Fruit fly (Drosophila melanogaster) whole organism, embryonic: ENCODE data around the gene Eip75B.

ENCODE experiments used
- Aef1 ChIP-seq: fragments of 200-800 bp; sonication (Bioruptor generic); IDR thresholded peaks from 3 replicates; pipeline ENCODE4 v1.3.6; 2022; ENCODE audit warnings: missing biosample characterization, missing genetic modification characterization
- Atf6 ChIP-seq: fragments of 200-800 bp; sonication (Bioruptor generic); IDR thresholded peaks from 2 replicates; pipeline ENCODE4 v1.3.6; 2022; ENCODE audit warnings: missing biosample characterization, missing genetic modification characterization
- CG1024 ChIP-seq: fragments of 200-800 bp; sonication (Bioruptor generic); IDR thresholded peaks from 2 replicates; pipeline ENCODE4 v1.3.6; 2022; ENCODE audit warnings: missing biosample characterization, missing genetic modification characterization
- CG11560 ChIP-seq: fragments of 200-800 bp; sonication (Bioruptor generic); IDR thresholded peaks from 3 replicates; pipeline ENCODE4 v1.3.6; 2022; ENCODE audit warnings: missing biosample characterization, missing genetic modification characterization
- CG12659 ChIP-seq: fragments of 200-800 bp; sonication (Bioruptor generic); optimal IDR thresholded peaks from 3 replicates; lab custom pipeline; 2017; ENCODE audit warnings: mild to moderate bottlenecking, missing biosample characterization, missing genetic modification reagents, missing genetic modification characterization
- CG13123 ChIP-seq: fragments of 200-800 bp; sonication (Bioruptor generic); optimal IDR thresholded peaks from 2 replicates; lab custom pipeline; 2016; ENCODE audit warnings: missing biosample characterization, missing genetic modification characterization
- CG14441 ChIP-seq: fragments of 200-800 bp; sonication (Bioruptor generic); IDR thresholded peaks from 2 replicates; pipeline ENCODE4 v1.3.6; 2022; ENCODE audit warnings: missing biosample characterization, missing genetic modification characterization
- CG15269 ChIP-seq: fragments of 200-800 bp; sonication (Bioruptor generic); optimal IDR thresholded peaks from 2 replicates; lab custom pipeline; 2018; ENCODE audit warnings: missing biosample characterization, mild to moderate bottlenecking, missing genetic modification characterization, moderate library complexity
- CG16863 ChIP-seq: fragments of 200-800 bp; sonication (Bioruptor generic); optimal IDR thresholded peaks from 3 replicates; lab custom pipeline; 2016; ENCODE audit warnings: missing biosample characterization, missing genetic modification characterization
- CG18262 ChIP-seq: fragments of 200-800 bp; optimal IDR thresholded peaks from 3 replicates; lab custom pipeline; 2019; ENCODE audit warnings: missing biosample characterization, mild to moderate bottlenecking, missing genetic modification characterization, moderate library complexity
- CG2202 ChIP-seq: fragments of 200-800 bp; sonication (Bioruptor generic); optimal IDR thresholded peaks from 2 replicates; lab custom pipeline; 2018; ENCODE audit warnings: missing biosample characterization, mild to moderate bottlenecking, missing genetic modification characterization
- CG2712 ChIP-seq: fragments of 200-800 bp; optimal IDR thresholded peaks from 3 replicates; lab custom pipeline; 2019; ENCODE audit warnings: missing biosample characterization, mild to moderate bottlenecking, missing genetic modification characterization, moderate library complexity
- CG3163 ChIP-seq: fragments of 200-800 bp; sonication (Bioruptor generic); optimal IDR thresholded peaks from 3 replicates; lab custom pipeline; 2016; ENCODE audit warnings: missing biosample characterization, missing genetic modification characterization
- CG3281 ChIP-seq: fragments of 200-800 bp; sonication (Bioruptor generic); optimal IDR thresholded peaks from 3 replicates; lab custom pipeline; 2017; ENCODE audit warnings: missing biosample characterization, mild to moderate bottlenecking, missing genetic modification characterization
- CG4404 ChIP-seq: fragments of 200-800 bp; sonication (Bioruptor generic); IDR thresholded peaks from 2 replicates; pipeline ENCODE4 v1.3.6; 2022; ENCODE audit warnings: missing biosample characterization, missing genetic modification characterization
- CG5953 ChIP-seq: fragments of 200-800 bp; sonication (Bioruptor generic); IDR thresholded peaks from 2 replicates; pipeline ENCODE4 v1.3.6; 2022; ENCODE audit warnings: missing biosample characterization, missing genetic modification characterization
- CG6175 ChIP-seq: fragments of 200-800 bp; sonication (Bioruptor generic); IDR thresholded peaks from 3 replicates; pipeline ENCODE4 v1.3.6; 2022; ENCODE audit warnings: missing biosample characterization, missing genetic modification characterization
- CG6765 ChIP-seq: fragments of 200-800 bp; sonication (Bioruptor generic); optimal IDR thresholded peaks from 3 replicates; lab custom pipeline; 2017; ENCODE audit warnings: missing biosample characterization, mild to moderate bottlenecking, missing genetic modification characterization
- CG8388 ChIP-seq: fragments of 200-800 bp; sonication (Bioruptor generic); optimal IDR thresholded peaks from 2 replicates; lab custom pipeline; 2019; ENCODE audit warnings: missing biosample characterization, mild to moderate bottlenecking, missing genetic modification characterization, moderate library complexity
- CG8765 ChIP-seq: fragments of 200-800 bp; sonication (Bioruptor generic); IDR thresholded peaks from 2 replicates; pipeline ENCODE4 v1.3.6; 2022; ENCODE audit warnings: missing biosample characterization, missing genetic modification characterization
- CTCF ChIP-seq: fragments of 200-800 bp; sonication (Bioruptor generic); optimal IDR thresholded peaks from 2 replicates; lab custom pipeline; 2017; ENCODE audit warnings: missing biosample characterization, mild to moderate bottlenecking, missing genetic modification characterization, moderate library complexity
- Camta ChIP-seq: fragments of 200-800 bp; sonication (Bioruptor generic); optimal IDR thresholded peaks from 2 replicates; lab custom pipeline; 2016; ENCODE audit warnings: missing biosample characterization, missing genetic modification characterization
- Dip2 ChIP-seq: fragments of 200-800 bp; sonication (Bioruptor generic); IDR thresholded peaks from 2 replicates; pipeline ENCODE4 v1.3.6; 2022; ENCODE audit warnings: missing biosample characterization, missing genetic modification characterization
- Dp ChIP-seq: fragments of 200-800 bp; sonication (Bioruptor generic); optimal IDR thresholded peaks from 2 replicates; lab custom pipeline; 2018; ENCODE audit warnings: missing biosample characterization, mild to moderate bottlenecking, missing genetic modification characterization, moderate library complexity
- Gsc ChIP-seq: fragments of 200-800 bp; sonication (Bioruptor generic); IDR thresholded peaks from 2 replicates; pipeline ENCODE4 v1.3.6; 2022; ENCODE audit warnings: missing biosample characterization, missing genetic modification characterization
- HmgZ ChIP-seq: fragments of 200-800 bp; sonication (Bioruptor generic); optimal IDR thresholded peaks from 2 replicates; lab custom pipeline; 2018; ENCODE audit warnings: missing biosample characterization, mild to moderate bottlenecking, missing genetic modification characterization
- Hmr ChIP-seq: fragments of 200-800 bp; sonication (Bioruptor generic); optimal IDR thresholded peaks from 3 replicates; lab custom pipeline; 2017; ENCODE audit warnings: mild to moderate bottlenecking, missing biosample characterization, missing genetic modification reagents, missing genetic modification characterization
- Hr3 ChIP-seq: fragments of 200-800 bp; sonication (Bioruptor generic); optimal IDR thresholded peaks from 3 replicates; lab custom pipeline; 2016; ENCODE audit warnings: missing biosample characterization, missing genetic modification characterization
- Hr51 ChIP-seq, 2 experiments: fragments of 200-800 bp; sonication (Bioruptor generic); optimal IDR thresholded peaks; 2 replicates in 1 of 2; 3 replicates in 1 of 2; lab custom pipeline; 2016 to 2018; ENCODE audit warnings: missing biosample characterization in 2 of 2, missing genetic modification characterization in 2 of 2, mild to moderate bottlenecking in 1 of 2, moderate library complexity in 1 of 2
- Lhr ChIP-seq: fragments of 200-800 bp; sonication (Bioruptor generic); optimal IDR thresholded peaks from 3 replicates; lab custom pipeline; 2017; ENCODE audit warnings: mild to moderate bottlenecking, missing biosample characterization, missing genetic modification reagents, missing genetic modification characterization
- Oli ChIP-seq: fragments of 200-800 bp; sonication (Bioruptor generic); optimal IDR thresholded peaks from 2 replicates; lab custom pipeline; 2018; ENCODE audit warnings: missing biosample characterization, mild to moderate bottlenecking, missing genetic modification characterization, moderate library complexity
- Poxn ChIP-seq: fragments of 200-800 bp; sonication (Bioruptor generic); IDR thresholded peaks from 2 replicates; pipeline ENCODE4 v1.3.6; 2022; ENCODE audit warnings: missing biosample characterization, missing genetic modification characterization
- Sox100B ChIP-seq: fragments of 200-800 bp; sonication (Bioruptor generic); optimal IDR thresholded peaks from 3 replicates; lab custom pipeline; 2018; ENCODE audit warnings: missing biosample characterization, mild to moderate bottlenecking, missing genetic modification characterization
- Sry-δ ChIP-seq: fragments of 200-800 bp; sonication (Bioruptor generic); optimal IDR thresholded peaks from 2 replicates; lab custom pipeline; 2016; ENCODE audit warnings: missing biosample characterization, missing genetic modification characterization
- Trl ChIP-seq, 3 experiments: fragments of >200 bp in 2 of 3; fragments of 200-800 bp in 1 of 3; sonication (Bioruptor generic) in 1 of 3; optimal IDR thresholded peaks; 2 replicates in 1 of 3; 3 replicates in 2 of 3; lab custom pipeline; 2016 to 2017; ENCODE audit warnings: missing biosample characterization in 1 of 3, missing genetic modification characterization in 1 of 3
- ab ChIP-seq: fragments of 200-800 bp; sonication (Bioruptor generic); optimal IDR thresholded peaks from 2 replicates; lab custom pipeline; 2016; ENCODE audit warnings: missing biosample characterization, missing genetic modification characterization
- abd-A ChIP-seq: fragments of 200-800 bp; sonication (Bioruptor generic); optimal IDR thresholded peaks from 3 replicates; lab custom pipeline; 2019; ENCODE audit warnings: missing biosample characterization, mild to moderate bottlenecking, missing genetic modification characterization, moderate library complexity
- br ChIP-seq: fragments of >200 bp; optimal IDR thresholded peaks from 2 replicates; lab custom pipeline; 2017
- chn ChIP-seq: fragments of 200-800 bp; sonication (Bioruptor generic); optimal IDR thresholded peaks from 2 replicates; lab custom pipeline; 2016; ENCODE audit warnings: missing biosample characterization, missing genetic modification characterization
- dmrt11E ChIP-seq: fragments of 200-800 bp; sonication (Bioruptor generic); optimal IDR thresholded peaks from 3 replicates; lab custom pipeline; 2018; ENCODE audit warnings: missing biosample characterization, mild to moderate bottlenecking, missing genetic modification characterization, moderate library complexity
- fd102C ChIP-seq: fragments of 200-800 bp; sonication (Bioruptor generic); optimal IDR thresholded peaks from 2 replicates; lab custom pipeline; 2018; ENCODE audit warnings: missing biosample characterization, mild to moderate bottlenecking, missing genetic modification characterization, moderate library complexity
- ftz-f1 ChIP-seq: fragments of 200-800 bp; sonication (Bioruptor generic); optimal IDR thresholded peaks from 2 replicates; lab custom pipeline; 2016; ENCODE audit warnings: missing biosample characterization, missing genetic modification characterization
- gce ChIP-seq: fragments of 200-800 bp; sonication (Bioruptor generic); IDR thresholded peaks from 3 replicates; pipeline ENCODE4 v1.3.6; 2022; ENCODE audit warnings: missing biosample characterization, missing genetic modification characterization
- gcm ChIP-seq: fragments of 200-800 bp; sonication (Bioruptor generic); optimal IDR thresholded peaks from 2 replicates; lab custom pipeline; 2019; ENCODE audit warnings: missing biosample characterization, mild to moderate bottlenecking, missing genetic modification characterization, moderate library complexity
- grn ChIP-seq: fragments of 200-800 bp; sonication (Bioruptor generic); optimal IDR thresholded peaks from 3 replicates; lab custom pipeline; 2017; ENCODE audit warnings: missing biosample characterization, missing genetic modification characterization
- kay ChIP-seq: fragments of 200-800 bp; sonication (Bioruptor generic); optimal IDR thresholded peaks from 2 replicates; lab custom pipeline; 2016; ENCODE audit warnings: missing biosample characterization, missing genetic modification characterization
- ken ChIP-seq: fragments of 200-800 bp; sonication (Bioruptor generic); IDR thresholded peaks from 3 replicates; pipeline ENCODE4 v1.3.6; 2022; ENCODE audit warnings: missing biosample characterization, missing genetic modification characterization
- lab ChIP-seq: fragments of 200-800 bp; sonication (Bioruptor generic); optimal IDR thresholded peaks from 3 replicates; lab custom pipeline; 2017; ENCODE audit warnings: missing biosample characterization, missing genetic modification characterization, mild to moderate bottlenecking, moderate library complexity, missing genetic modification reagents
- trem ChIP-seq: fragments of 200-800 bp; optimal IDR thresholded peaks from 3 replicates; lab custom pipeline; 2019; ENCODE audit warnings: missing biosample characterization, mild to moderate bottlenecking, missing genetic modification characterization, moderate library complexity
- twi ChIP-seq: fragments of 200-800 bp; optimal IDR thresholded peaks from 2 replicates; lab custom pipeline; 2019; ENCODE audit warnings: missing biosample characterization, mild to moderate bottlenecking, missing genetic modification characterization, moderate library complexity
- vvl ChIP-seq: fragments of 200-800 bp; sonication (Bioruptor generic); IDR thresholded peaks from 2 replicates; pipeline ENCODE4 v1.3.6; 2022; ENCODE audit warnings: missing biosample characterization, missing genetic modification characterization
- yki ChIP-seq: fragments of >200 bp; optimal IDR thresholded peaks from 3 replicates; lab custom pipeline; 2018
- zfh1 ChIP-seq: fragments of 200-800 bp; sonication (Bioruptor generic); IDR thresholded peaks from 3 replicates; pipeline ENCODE4 v1.3.6; 2022; ENCODE audit warnings: missing biosample characterization, missing genetic modification characterization

Eip75B gene

dm6 chr3L:18022479-18022950 is 42.0 kb downstream of the Eip75B start (continued):
- TF ChIP-seq gce (GFP tag; lab: Robert Waterston, UW) = no peak
- TF ChIP-seq Hmr (GFP tag; lab: Kevin White, UChicago) = peak; percentile 47
- peak; percentile 99 for TF ChIP-seq ftz-f1 (GFP tag; lab: Kevin White, UChicago)
- TF ChIP-seq CG6765 = peak; percentile 7
- no peak for TF ChIP-seq Oli (tag; lab: Kevin White, UChicago)
- TF ChIP-seq br = no peak
- TF ChIP-seq CG8388 (GFP tag; lab: Kevin White, UChicago) = no peak
- peak; percentile 11 for TF ChIP-seq kay (GFP tag; lab: Kevin White, UChicago)
- peak; percentile 92 for TF ChIP-seq grn (GFP tag; lab: Kevin White, UChicago)
- no peak for TF ChIP-seq fd102C
- TF ChIP-seq trem (tag; lab: Kevin White, UChicago) = no peak
- no peak for TF ChIP-seq dmrt11E (tag; lab: Kevin White, UChicago)
- no peak for TF ChIP-seq CG12659 (GFP tag; lab: Kevin White, UChicago)
- no peak for TF ChIP-seq Dip2 (GFP tag; lab: Robert Waterston, UW)
- no peak for TF ChIP-seq vvl (GFP tag; lab: Robert Waterston, UW)
- peak; percentile 44 for TF ChIP-seq gcm (GFP tag; lab: Kevin White, UChicago)
- TF ChIP-seq CG3281 = no peak
- no peak for TF ChIP-seq CTCF (GFP tag; lab: Kevin White, UChicago)
- TF ChIP-seq abd-A = peak; percentile 83
- no peak for TF ChIP-seq Poxn (GFP tag; lab: Robert Waterston, UW)
- no peak for TF ChIP-seq CG18262 (tag; lab: Kevin White, UChicago)
- TF ChIP-seq Aef1 (GFP tag; lab: Robert Waterston, UW) = no peak
- TF ChIP-seq CG5953 (GFP tag; lab: Robert Waterston, UW) = no peak
- TF ChIP-seq CG4404 (GFP tag; lab: Robert Waterston, UW) = no peak
- TF ChIP-seq CG11560 (tag; lab: Robert Waterston, UW) = no peak
- no peak for TF ChIP-seq ken (GFP tag; lab: Robert Waterston, UW)
- TF ChIP-seq CG3163 = no peak
- no peak for TF ChIP-seq Dp (GFP tag; lab: Kevin White, UChicago)
- no peak for TF ChIP-seq CG13123 (GFP tag; lab: Kevin White, UChicago)
- TF ChIP-seq ab (GFP tag; lab: Kevin White, UChicago) = no peak
- no peak for TF ChIP-seq CG2202 (tag; lab: Kevin White, UChicago)
- 0 out of 2 replicates have a peak, but pooled peaks have one; percentile 27 for TF ChIP-seq Atf6
- TF ChIP-seq HmgZ (tag; lab: Kevin White, UChicago) = peak; percentile 67
- no peak for TF ChIP-seq Sox100B (GFP tag; lab: Kevin White, UChicago)
- no peak for TF ChIP-seq Hr51 (GFP tag; optimal IDR thresholded peaks at IDR 0.05; lab: Kevin White, UChicago)
- TF ChIP-seq yki (lab: Kevin White, UChicago) = peak; percentile 68
- no peak for TF ChIP-seq zfh1 (GFP tag; lab: Robert Waterston, UW)
- peak; percentile 47 for TF ChIP-seq lab
- no peak for TF ChIP-seq Camta (GFP tag; lab: Kevin White, UChicago)
- no peak for TF ChIP-seq CG2712 (tag; lab: Kevin White, UChicago)
- TF ChIP-seq CG14441 (GFP tag; lab: Robert Waterston, UW) = no peak
- no peak for TF ChIP-seq Sry-δ (GFP tag; lab: Kevin White, UChicago)
- TF ChIP-seq Hr3 (GFP tag; lab: Kevin White, UChicago) = peak; percentile 8
- TF ChIP-seq CG8765 = no peak
- no peak for TF ChIP-seq Lhr
- no peak for TF ChIP-seq CG15269
- TF ChIP-seq CG6175 = no peak
- no peak for TF ChIP-seq chn
- peak; percentile 89 to 99 for TF ChIP-seq Trl (optimal IDR thresholded peaks at IDR 0.05; lab: Kevin White, UChicago)
- TF ChIP-seq Trl (GFP tag; optimal IDR thresholded peaks at IDR 0.05; lab: Kevin White, UChicago) = no peak
- no peak for TF ChIP-seq CG1024 (GFP tag; lab: Robert Waterston, UW)
- TF ChIP-seq twi (tag; lab: Kevin White, UChicago) = no peak
- no peak for TF ChIP-seq Gsc (GFP tag; lab: Robert Waterston, UW)
- TF ChIP-seq CG16863 (GFP tag; lab: Kevin White, UChicago) = no peak
